Worm (Caenorhabditis elegans) whole organism, L1 larva: ENCODE measurements around the gene M05D6.2.

Source experiments
- alr-1 ChIP-seq: fragments of 200-800 bp; sonication (Bioruptor generic); optimal IDR thresholded peaks from 2 replicates; lab custom pipeline; 2018; ENCODE audit warnings: borderline replicate concordance, mild to moderate bottlenecking, missing genetic modification characterization, missing compliant biosample characterization
- ama-1 ChIP-seq: fragments of 150-350 bp; optimal IDR thresholded peaks from 2 replicates; lab custom pipeline; 2014
- blmp-1 ChIP-seq: fragments of 150-350 bp; optimal IDR thresholded peaks from 2 replicates; lab custom pipeline; 2014; ENCODE audit warnings: missing biosample characterization, missing genetic modification characterization
- ceh-8 ChIP-seq: fragments of 200-800 bp; sonication (Bioruptor generic); optimal IDR thresholded peaks from 2 replicates; lab custom pipeline; 2018; ENCODE audit warnings: mild to moderate bottlenecking, missing genetic modification characterization, moderate library complexity, missing compliant biosample characterization
- ceh-82 ChIP-seq, 3 experiments: fragments of 150-350 bp in 1 of 3; sonication (generic microtip) in 2 of 3; optimal IDR thresholded peaks; 2 replicates each; lab custom pipeline; 2014 to 2017; ENCODE audit warnings: missing biosample characterization in 3 of 3, missing genetic modification characterization in 3 of 3
- ceh-88 ChIP-seq: fragments of 200-800 bp; sonication (Bioruptor generic); IDR thresholded peaks from 2 replicates; pipeline ENCODE4 v1.3.6; 2022; ENCODE audit warnings: missing genetic modification characterization, missing compliant biosample characterization
- ces-1 ChIP-seq: fragments of 150-350 bp; optimal IDR thresholded peaks from 2 replicates; lab custom pipeline; 2014; ENCODE audit warnings: missing biosample characterization, missing genetic modification reagents, missing genetic modification characterization
- dsc-1 ChIP-seq: sonication (generic microtip); optimal IDR thresholded peaks from 2 replicates; lab custom pipeline; 2016; ENCODE audit warnings: mild to moderate bottlenecking, missing genetic modification characterization, missing compliant biosample characterization
- efl-1 ChIP-seq, 4 experiments: fragments of 150-350 bp; optimal IDR thresholded peaks in 3 of 4; peaks in 1 of 4; 1 replicate in 1 of 4; 2 replicates in 3 of 4; lab custom pipeline; 2014; ENCODE audit warnings: missing biosample characterization in 2 of 4, missing genetic modification characterization in 2 of 4, missing genetic modification reagents in 2 of 4
- efl-3 ChIP-seq: fragments of 200-800 bp; sonication (Bioruptor generic); optimal IDR thresholded peaks from 2 replicates; lab custom pipeline; 2018; ENCODE audit warnings: mild to moderate bottlenecking, missing genetic modification characterization, missing compliant biosample characterization
- egl-27 ChIP-seq, 2 experiments: fragments of 150-350 bp in 1 of 2; sonication (generic microtip); optimal IDR thresholded peaks; 3 replicates each; lab custom pipeline; 2017 to 2018; ENCODE audit warnings: missing biosample characterization in 2 of 2, missing genetic modification characterization in 2 of 2, missing genetic modification reagents in 2 of 2
- elt-2 ChIP-seq: sonication (generic microtip); optimal IDR thresholded peaks from 2 replicates; lab custom pipeline; 2016; ENCODE audit warnings: missing genetic modification characterization, mild to moderate bottlenecking, inconsistent platforms, missing compliant biosample characterization, missing genetic modification reagents
- elt-3 ChIP-seq, 6 experiments: fragments of 150-350 bp in 1 of 6; sonication (generic microtip); optimal IDR thresholded peaks; 2 replicates each; lab custom pipeline; 2017 to 2018; ENCODE audit warnings: missing biosample characterization in 6 of 6, missing genetic modification characterization in 6 of 6, inconsistent platforms in 1 of 6
- fos-1 ChIP-seq: fragments of 150-350 bp; optimal IDR thresholded peaks from 2 replicates; lab custom pipeline; 2014; ENCODE audit warnings: missing biosample characterization, missing genetic modification characterization
- hlh-17 ChIP-seq: fragments of 200-800 bp; sonication (Bioruptor generic); optimal IDR thresholded peaks from 2 replicates; lab custom pipeline; 2018; ENCODE audit warnings: missing genetic modification characterization, mild to moderate bottlenecking, missing compliant biosample characterization, moderate library complexity, borderline replicate concordance
- isw-1 ChIP-seq: fragments of 200-800 bp; sonication (Bioruptor generic); IDR thresholded peaks from 2 replicates; pipeline ENCODE4 v1.3.6; 2022; ENCODE audit warnings: missing genetic modification characterization, missing compliant biosample characterization
- jun-1 ChIP-seq: fragments of 150-350 bp; optimal IDR thresholded peaks from 2 replicates; lab custom pipeline; 2014; ENCODE audit warnings: missing biosample characterization, missing genetic modification reagents, missing genetic modification characterization
- lin-13 ChIP-seq: fragments of 150-350 bp; optimal IDR thresholded peaks from 2 replicates; lab custom pipeline; 2014; ENCODE audit warnings: missing biosample characterization, missing genetic modification reagents, missing genetic modification characterization
- lin-14 ChIP-seq: fragments of 200-800 bp; sonication (Bioruptor generic); optimal IDR thresholded peaks from 2 replicates; lab custom pipeline; 2018; ENCODE audit warnings: mild to moderate bottlenecking, missing genetic modification characterization, moderate library complexity, missing compliant biosample characterization
- lin-15B ChIP-seq: fragments of 150-350 bp; sonication (generic microtip); optimal IDR thresholded peaks from 3 replicates; lab custom pipeline; 2014; ENCODE audit warnings: missing biosample characterization, missing genetic modification characterization
- lin-39 ChIP-seq: fragments of 150-350 bp; optimal IDR thresholded peaks from 2 replicates; lab custom pipeline; 2014; ENCODE audit warnings: missing biosample characterization, missing genetic modification reagents, missing genetic modification characterization
- lir-3 ChIP-seq: sonication (generic microtip); optimal IDR thresholded peaks from 2 replicates; lab custom pipeline; 2016; ENCODE audit warnings: mild to moderate bottlenecking, missing genetic modification characterization, moderate library complexity, missing compliant biosample characterization; ENCODE audit not compliant: poor library complexity
- lsy-2 ChIP-seq, 2 experiments: fragments of 150-350 bp; optimal IDR thresholded peaks; 2 replicates each; lab custom pipeline; 2014; ENCODE audit warnings: missing biosample characterization in 2 of 2, missing genetic modification characterization in 2 of 2
- mef-2 ChIP-seq: fragments of 150-350 bp; optimal IDR thresholded peaks from 2 replicates; lab custom pipeline; 2014; ENCODE audit warnings: missing biosample characterization, missing genetic modification characterization
- mep-1 ChIP-seq: fragments of 150-350 bp; optimal IDR thresholded peaks from 2 replicates; lab custom pipeline; 2014; ENCODE audit warnings: missing biosample characterization, missing genetic modification characterization
- nhr-11 ChIP-seq: fragments of 150-350 bp; optimal IDR thresholded peaks from 2 replicates; lab custom pipeline; 2014; ENCODE audit warnings: missing biosample characterization, missing genetic modification characterization
- nhr-12 ChIP-seq: sonication (generic microtip); optimal IDR thresholded peaks from 2 replicates; lab custom pipeline; 2017; ENCODE audit warnings: missing biosample characterization, missing genetic modification characterization
- nhr-19 ChIP-seq: fragments of 200-800 bp; sonication (Bioruptor generic); conservative IDR thresholded peaks from 2 replicates; pipeline ENCODE4 v1.3.6; 2022; ENCODE audit warnings: missing genetic modification characterization, missing compliant biosample characterization
- nhr-237 ChIP-seq: fragments of 150-350 bp; optimal IDR thresholded peaks from 2 replicates; lab custom pipeline; 2014; ENCODE audit warnings: missing biosample characterization, missing genetic modification characterization
- nhr-28 ChIP-seq: fragments of 150-350 bp; optimal IDR thresholded peaks from 2 replicates; lab custom pipeline; 2014; ENCODE audit warnings: missing biosample characterization, missing genetic modification characterization
- nhr-47 ChIP-seq: sonication (generic microtip); optimal IDR thresholded peaks from 2 replicates; lab custom pipeline; 2016; ENCODE audit warnings: mild to moderate bottlenecking, missing genetic modification characterization, moderate library complexity, missing compliant biosample characterization
- nhr-71 ChIP-seq: sonication (generic microtip); optimal IDR thresholded peaks from 2 replicates; lab custom pipeline; 2016; ENCODE audit warnings: mild to moderate bottlenecking, missing genetic modification characterization, moderate library complexity, missing compliant biosample characterization
- nhr-85 ChIP-seq: sonication (generic microtip); peaks from one replicate; lab custom pipeline; 2016; ENCODE audit warnings: missing genetic modification characterization, inconsistent platforms, missing compliant biosample characterization
- nhr-90 ChIP-seq: sonication (generic microtip); optimal IDR thresholded peaks from 2 replicates; lab custom pipeline; 2016; ENCODE audit warnings: mild to moderate bottlenecking, missing genetic modification characterization, missing compliant biosample characterization; ENCODE audit not compliant: poor library complexity
- pax-3 ChIP-seq: fragments of 200-800 bp; sonication (Bioruptor generic); optimal IDR thresholded peaks from 2 replicates; lab custom pipeline; 2018; ENCODE audit warnings: mild to moderate bottlenecking, missing genetic modification characterization, moderate library complexity, missing compliant biosample characterization
- pqm-1 ChIP-seq: sonication (generic microtip); optimal IDR thresholded peaks from 3 replicates; lab custom pipeline; 2017; ENCODE audit warnings: missing biosample characterization, missing genetic modification characterization
- skn-1 ChIP-seq: fragments of 150-350 bp; optimal IDR thresholded peaks from 2 replicates; lab custom pipeline; 2014; ENCODE audit warnings: missing biosample characterization, missing genetic modification characterization
- snpc-4 ChIP-seq: fragments of 150-350 bp; optimal IDR thresholded peaks from 2 replicates; lab custom pipeline; 2014; ENCODE audit warnings: missing biosample characterization, missing genetic modification characterization
- sptf-1 ChIP-seq: fragments of 150-350 bp; optimal IDR thresholded peaks from 2 replicates; lab custom pipeline; 2014; ENCODE audit warnings: missing biosample characterization, missing genetic modification characterization
- sup-37 ChIP-seq: fragments of 200-800 bp; sonication (Bioruptor generic); optimal IDR thresholded peaks from 2 replicates; lab custom pipeline; 2018; ENCODE audit warnings: mild to moderate bottlenecking, missing genetic modification characterization, missing compliant biosample characterization
- tlp-1 ChIP-seq: fragments of 150-350 bp; optimal IDR thresholded peaks from 2 replicates; lab custom pipeline; 2014; ENCODE audit warnings: missing biosample characterization, missing genetic modification characterization
- unc-62 ChIP-seq: fragments of 150-350 bp; optimal IDR thresholded peaks from 2 replicates; lab custom pipeline; 2014; ENCODE audit warnings: missing biosample characterization, missing genetic modification reagents, missing genetic modification characterization
- zag-1 ChIP-seq: fragments of 150-350 bp; optimal IDR thresholded peaks from 2 replicates; lab custom pipeline; 2014; ENCODE audit warnings: missing biosample characterization, missing genetic modification characterization
- zip-4 ChIP-seq: fragments of 200-800 bp; sonication (Bioruptor generic); optimal IDR thresholded peaks from 2 replicates; lab custom pipeline; 2018; ENCODE audit warnings: mild to moderate bottlenecking, missing genetic modification characterization, moderate library complexity, missing compliant biosample characterization
- ztf-4 ChIP-seq: fragments of 150-350 bp; optimal IDR thresholded peaks from 2 replicates; lab custom pipeline; 2014; ENCODE audit warnings: missing biosample characterization, missing genetic modification characterization

M05D6.2 gene

DNA sequence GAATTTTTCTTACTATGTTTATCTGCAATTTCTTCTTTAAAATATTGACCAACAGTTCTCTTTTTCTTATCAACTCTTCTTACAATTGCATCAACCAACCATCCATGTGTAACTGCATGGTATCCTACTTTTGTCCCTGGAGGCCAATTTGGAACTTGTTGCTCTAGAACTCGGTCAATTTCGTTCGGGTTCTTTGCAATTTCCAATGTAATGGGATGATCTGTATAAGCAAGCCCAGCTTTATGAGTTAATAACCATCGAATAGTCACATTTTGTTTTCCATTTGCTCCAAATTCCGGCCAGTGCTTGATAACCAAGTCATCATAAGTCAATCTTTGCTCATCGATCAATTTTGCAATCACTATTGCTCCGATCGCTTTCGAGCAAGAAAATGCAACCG lies 11.4 kb downstream of the M05D6.2 start:
- TF ChIP-seq hlh-17 (GFP tag; lab: Kevin White, UChicago) (no peak), ama-1 (lab: Kevin White, UChicago) (peak; percentile 30), ztf-4 (tag; lab: Kevin White, UChicago) (no peak), lsy-2 (tag; optimal IDR thresholded peaks at IDR 0.05; lab: Kevin White, UChicago) (no peak), tlp-1 (tag; lab: Kevin White, UChicago) (no peak), pqm-1 (tag; lab: Kevin White, UChicago) (no peak), mep-1 (tag; lab: Kevin White, UChicago) (no peak), elt-3 (tag; optimal IDR thresholded peaks at IDR 0.05; lab: Kevin White, UChicago) (peak in 1 of 6 experiments; percentile 2), efl-3 (GFP tag; lab: Kevin White, UChicago) (no peak), egl-27 (tag; optimal IDR thresholded peaks at IDR 0.05; lab: Kevin White, UChicago) (no peak), mef-2 (tag; lab: Kevin White, UChicago) (no peak), efl-1 (optimal IDR thresholded peaks at IDR 0.05; lab: Kevin White, UChicago) (no peak), efl-1 (GFP tag; optimal IDR thresholded peaks at IDR 0.05 in 1 of 2; lab: Kevin White, UChicago) (peak in 1 of 2 experiments; percentile 77)

DNA sequence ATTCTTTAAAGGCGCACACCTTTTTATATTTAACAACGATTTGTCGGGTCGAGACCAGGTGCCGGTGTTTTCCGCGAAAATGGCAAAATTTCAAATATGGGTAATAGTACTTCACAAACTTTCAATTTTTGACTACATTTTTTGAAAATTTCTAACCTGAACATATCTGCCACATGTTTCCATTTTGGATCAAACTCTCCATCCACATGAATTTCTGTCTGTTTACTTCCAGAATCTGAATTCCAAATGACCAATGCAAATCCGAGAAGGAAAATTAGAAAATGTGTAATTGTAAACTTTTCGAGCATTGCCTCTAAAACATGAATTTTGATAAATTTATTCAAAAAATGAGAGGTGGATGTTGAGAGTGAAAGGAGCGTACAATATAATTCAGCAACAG lies 12.3 kb downstream of the M05D6.2 start, which contains the start of gene lact-4:
Gene lact-4, minus strand, starts transcription at position 313 of the 400 bp plus-strand sequence.
- no peak for TF ChIP-seq ceh-88
- TF ChIP-seq ztf-4 (tag; lab: Kevin White, UChicago), result no peak
- TF ChIP-seq lin-15B (tag; lab: Kevin White, UChicago), result no peak
- TF ChIP-seq elt-2 (tag; lab: Kevin White, UChicago), result no peak
- no peak for TF ChIP-seq tlp-1 (tag; lab: Kevin White, UChicago)
- no peak for TF ChIP-seq jun-1 (tag; lab: Kevin White, UChicago)
- TF ChIP-seq sptf-1 (tag; lab: Kevin White, UChicago), result no peak
- TF ChIP-seq unc-62 (GFP tag; lab: Kevin White, UChicago), result no peak

DNA sequence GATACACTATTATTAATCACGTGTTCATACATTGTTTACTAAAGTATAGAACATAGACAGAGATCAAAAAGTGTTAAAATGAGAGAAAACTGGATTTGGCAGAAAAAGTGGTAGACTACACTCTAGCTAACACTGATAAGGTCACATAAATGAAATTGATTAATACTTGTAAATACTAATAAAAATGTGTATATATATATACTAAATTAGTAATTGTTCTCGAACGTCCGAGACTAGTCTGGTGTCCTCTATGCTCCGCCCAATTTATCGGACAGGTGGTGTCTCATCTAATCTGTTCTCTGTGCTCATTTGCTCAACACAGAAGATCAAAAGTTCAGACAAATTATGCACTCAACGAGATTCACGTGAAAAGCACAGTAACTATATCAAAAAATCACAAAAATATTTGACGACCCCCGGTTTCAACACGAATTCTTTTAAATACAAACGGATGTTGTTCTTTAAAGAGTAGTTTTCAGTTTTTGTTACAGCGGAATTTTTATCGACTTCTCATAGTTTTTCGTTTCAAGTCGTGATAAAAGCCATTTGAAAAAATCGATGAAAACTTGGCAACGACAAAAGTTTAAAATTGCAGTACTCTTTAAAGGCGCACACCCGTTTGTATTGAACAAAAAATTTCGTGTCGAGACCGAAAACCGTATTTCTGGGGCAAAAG lies 13.3 kb downstream of the M05D6.2 start:
- TF ChIP-seq egl-27 (tag; optimal IDR thresholded peaks at IDR 0.05; lab: Kevin White, UChicago) (no peak), nhr-12 (no peak), nhr-71 (tag; lab: Kevin White, UChicago) (peak; percentile 76), alr-1 (tag; lab: Kevin White, UChicago) (no peak), isw-1 (GFP tag; lab: Robert Waterston, UW) (no peak), pax-3 (tag; lab: Kevin White, UChicago) (no peak), efl-3 (GFP tag; lab: Kevin White, UChicago) (no peak), nhr-237 (no peak), lir-3 (tag; lab: Kevin White, UChicago) (no peak), dsc-1 (peak; percentile 13), pqm-1 (tag; lab: Kevin White, UChicago) (no peak), jun-1 (tag; lab: Kevin White, UChicago) (no peak), lin-39 (tag; lab: Kevin White, UChicago) (no peak), nhr-47 (tag; lab: Kevin White, UChicago) (no peak), nhr-19 (GFP tag; lab: Robert Waterston, UW) (peak; percentile 82), ces-1 (GFP tag; lab: Kevin White, UChicago) (no peak), nhr-85 (no peak), nhr-11 (tag; lab: Kevin White, UChicago) (no peak), skn-1 (tag; lab: Kevin White, UChicago) (peak; percentile 9), nhr-28 (tag; lab: Kevin White, UChicago) (no peak), unc-62 (GFP tag; lab: Kevin White, UChicago) (no peak), elt-3 (tag; optimal IDR thresholded peaks at IDR 0.05; lab: Kevin White, UChicago) (peak in 1 of 6 experiments; percentile 41), ceh-8 (no peak), lin-13 (no peak), elt-2 (tag; lab: Kevin White, UChicago) (no peak), snpc-4 (no peak), blmp-1 (tag; lab: Kevin White, UChicago) (no peak), ztf-4 (tag; lab: Kevin White, UChicago) (peak; percentile 50), sup-37 (GFP tag; lab: Kevin White, UChicago) (no peak), zip-4 (GFP tag; lab: Kevin White, UChicago) (no peak), mef-2 (tag; lab: Kevin White, UChicago) (no peak), nhr-90 (tag; lab: Kevin White, UChicago) (no peak), fos-1 (tag; lab: Kevin White, UChicago) (no peak), lin-14 (peak; percentile 59), zag-1 (tag; lab: Kevin White, UChicago) (no peak), lin-15B (tag; lab: Kevin White, UChicago) (no peak), ceh-82 (tag; optimal IDR thresholded peaks at IDR 0.05; lab: Kevin White, UChicago) (no peak), mep-1 (tag; lab: Kevin White, UChicago) (peak; percentile 44)
